Fruit fly (Drosophila melanogaster): ENCODE data around the gene anne.

DNA sequence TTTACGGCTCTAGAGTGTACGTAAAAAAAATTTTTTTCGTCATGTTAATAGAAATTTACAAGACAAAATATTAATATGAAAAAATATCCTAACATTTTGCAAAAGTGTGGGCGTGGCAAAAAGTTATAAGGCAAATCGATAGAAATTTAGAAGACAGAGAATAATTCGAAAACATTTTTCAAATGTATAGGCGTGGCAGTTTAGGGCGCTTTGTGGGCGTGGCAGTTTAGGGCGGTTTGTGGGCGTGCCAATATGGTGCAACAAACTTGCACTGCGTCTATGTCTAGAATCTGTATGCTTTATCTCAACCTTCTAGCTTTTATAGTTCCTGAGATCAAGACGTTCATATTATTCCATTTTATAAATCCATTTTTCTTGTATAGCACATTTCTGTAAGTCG is 1.0 kb upstream of the anne start:
- TF ChIP-seq CTCF (optimal IDR thresholded peaks at IDR 0.05) (no peak), CG8478 (optimal IDR thresholded peaks at IDR 0.05) (no peak)
